Worm (Caenorhabditis elegans): ENCODE measurements around the gene ZK1055.7.

The ZK1055.7 gene

DNA sequence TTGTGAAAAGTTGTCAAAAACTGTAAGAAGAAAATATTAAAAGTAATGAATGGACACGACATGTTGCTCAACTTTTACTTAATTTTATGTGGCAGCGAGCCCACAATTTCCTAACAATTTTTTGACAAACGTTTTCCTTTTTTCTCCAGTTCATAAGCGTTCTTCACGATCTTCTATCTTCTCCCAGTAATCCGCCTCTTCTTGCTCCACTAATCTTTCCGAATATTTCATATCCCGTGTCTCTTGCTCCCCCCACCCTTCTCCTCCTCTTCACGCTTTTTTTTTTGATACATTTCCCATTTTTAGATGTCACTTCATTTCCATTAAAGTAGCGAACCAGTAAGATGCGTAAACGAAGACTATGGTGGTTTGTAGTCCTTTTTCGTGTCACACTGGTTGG lies 27.8 kb upstream of the ZK1055.7 start, which contains the start of gene scd-2:
TSS of gene scd-2 (plus strand) at position 301 of the 400 bp plus-strand sequence.
- TF ChIP-seq nhr-28 (tag; optimal IDR thresholded peaks at IDR 0.05) = no peak
- TF ChIP-seq ceh-83 (GFP tag; optimal IDR thresholded peaks at IDR 0.05) = no peak
- TF ChIP-seq ztf-11 (tag; optimal IDR thresholded peaks at IDR 0.05) = no peak
- no peak for TF ChIP-seq snpc-4 (tag; optimal IDR thresholded peaks at IDR 0.05)
- no peak for TF ChIP-seq hlh-1 (tag; optimal IDR thresholded peaks at IDR 0.05)
- TF ChIP-seq cnd-1 (tag; optimal IDR thresholded peaks at IDR 0.05) = no peak
- no peak for TF ChIP-seq lsy-2 (tag; optimal IDR thresholded peaks at IDR 0.05)
- TF ChIP-seq lin-13 (tag; optimal IDR thresholded peaks at IDR 0.05) = no peak
- TF ChIP-seq elt-3 (tag; optimal IDR thresholded peaks at IDR 0.05) = no peak
- no peak for TF ChIP-seq nhr-12 (tag; optimal IDR thresholded peaks at IDR 0.05)
- TF ChIP-seq ceh-43 (GFP tag; optimal IDR thresholded peaks at IDR 0.05) = no peak
- no peak for TF ChIP-seq nhr-237 (tag; optimal IDR thresholded peaks at IDR 0.05)
- no peak for TF ChIP-seq M03D4.4 (tag; optimal IDR thresholded peaks at IDR 0.05)

DNA sequence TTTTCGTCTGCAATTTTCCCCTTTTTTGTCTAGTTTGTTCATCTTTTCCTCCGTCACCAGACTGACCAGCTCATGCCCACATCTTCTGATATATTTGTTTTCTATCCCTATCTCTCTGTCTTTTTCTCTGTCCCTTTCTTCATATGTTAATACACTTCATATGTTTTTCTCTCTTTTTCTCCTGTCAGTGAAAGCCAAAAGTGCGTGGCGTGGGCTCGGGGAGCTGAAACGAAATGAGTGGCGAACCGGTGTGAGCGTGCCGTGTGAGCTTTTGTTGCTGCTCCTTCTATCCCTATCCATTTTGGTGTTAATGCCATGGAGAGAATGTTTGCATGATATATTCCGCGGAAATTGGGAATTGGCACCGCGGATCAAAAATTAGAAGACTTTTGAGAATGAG lies 26.7 kb upstream of the ZK1055.7 start:
- no peak for TF ChIP-seq nhr-2 (tag; optimal IDR thresholded peaks at IDR 0.05)
- TF ChIP-seq elt-1 (tag; optimal IDR thresholded peaks at IDR 0.05; ENCODE audit: borderline replicate concordance, insufficient read depth) = no peak
- no peak for TF ChIP-seq ceh-83 (GFP tag; optimal IDR thresholded peaks at IDR 0.05)
- no peak for TF ChIP-seq unc-120 (tag; optimal IDR thresholded peaks at IDR 0.05; ENCODE audit: poor library complexity, severe bottlenecking)
- no peak for TF ChIP-seq ztf-11 (tag; optimal IDR thresholded peaks at IDR 0.05)
- no peak for TF ChIP-seq bed-3 (GFP tag; optimal IDR thresholded peaks at IDR 0.05)
- no peak for TF ChIP-seq mab-5 (tag; optimal IDR thresholded peaks at IDR 0.05)
- TF ChIP-seq unc-39 (tag; optimal IDR thresholded peaks at IDR 0.05) = no peak
- no peak for TF ChIP-seq zip-8 (tag; optimal IDR thresholded peaks at IDR 0.05)
- no peak for TF ChIP-seq M03D4.4 (tag; optimal IDR thresholded peaks at IDR 0.05)
- no peak for TF ChIP-seq nhr-28 (tag; optimal IDR thresholded peaks at IDR 0.05)

DNA sequence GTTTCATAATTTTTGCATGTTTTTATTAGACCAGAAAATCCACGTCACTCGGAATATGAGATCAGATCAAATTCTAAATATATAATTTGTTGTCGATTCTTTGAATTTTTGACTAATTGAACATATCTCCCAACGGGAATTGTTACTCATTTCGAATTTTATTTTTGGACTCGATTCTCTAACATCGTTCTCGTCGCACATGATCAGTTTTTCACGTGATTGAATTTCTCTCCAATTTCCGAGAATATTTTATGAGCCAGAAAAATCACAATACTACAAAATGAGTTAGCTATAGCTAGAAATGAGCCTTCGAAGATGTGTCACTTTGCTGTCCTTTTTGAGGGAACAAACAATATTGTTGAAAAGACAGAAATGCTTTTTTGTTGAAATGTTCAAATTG lies 25.6 kb upstream of the ZK1055.7 start:
- TF ChIP-seq flh-1 (GFP tag; optimal IDR thresholded peaks at IDR 0.05) = no peak
- no peak for TF ChIP-seq mep-1 (tag; optimal IDR thresholded peaks at IDR 0.05)
- no peak for TF ChIP-seq lin-13 (tag; optimal IDR thresholded peaks at IDR 0.05)
- no peak for TF ChIP-seq sem-2 (GFP tag; optimal IDR thresholded peaks at IDR 0.05)
- TF ChIP-seq blmp-1 (tag; optimal IDR thresholded peaks at IDR 0.05) = no peak
- TF ChIP-seq pha-4 (tag; optimal IDR thresholded peaks at IDR 0.05) = no peak
- no peak for TF ChIP-seq lsy-2 (tag; optimal IDR thresholded peaks at IDR 0.05)
- no peak for TF ChIP-seq mab-5 (tag; optimal IDR thresholded peaks at IDR 0.05)

ce11 chrV:6626244-6626643 lies 21.1 kb upstream of the ZK1055.7 start, which contains the start of gene ppt-1:
Gene ppt-1 (minus strand): TSS chrV:6626344.
- TF ChIP-seq nhr-76 (tag; optimal IDR thresholded peaks at IDR 0.05) (no peak), bed-3 (GFP tag; optimal IDR thresholded peaks at IDR 0.05) (no peak), pha-4 (tag; optimal IDR thresholded peaks at IDR 0.05) (no peak), ztf-11 (tag; optimal IDR thresholded peaks at IDR 0.05) (no peak), ceh-43 (GFP tag; optimal IDR thresholded peaks at IDR 0.05) (no peak), unc-62 (GFP tag; optimal IDR thresholded peaks at IDR 0.05) (no peak), unc-120 (tag; optimal IDR thresholded peaks at IDR 0.05; ENCODE audit: poor library complexity, severe bottlenecking) (no peak), sptf-1 (tag; optimal IDR thresholded peaks at IDR 0.05) (no peak), nhr-28 (tag; optimal IDR thresholded peaks at IDR 0.05) (no peak), lsy-2 (tag; optimal IDR thresholded peaks at IDR 0.05) (no peak), nhr-2 (tag; optimal IDR thresholded peaks at IDR 0.05) (no peak), nhr-12 (tag; optimal IDR thresholded peaks at IDR 0.05) (no peak), nhr-237 (tag; optimal IDR thresholded peaks at IDR 0.05) (no peak), drap-1 (GFP tag; optimal IDR thresholded peaks at IDR 0.05) (no peak)

ce11 chrV:6621894-6622293 lies 16.7 kb upstream of the ZK1055.7 start, which contains the start of gene nhr-37:
Gene nhr-37 (plus strand): TSS chrV:6622194.
- no peak for TF ChIP-seq nhr-237 (tag; optimal IDR thresholded peaks at IDR 0.05)

DNA sequence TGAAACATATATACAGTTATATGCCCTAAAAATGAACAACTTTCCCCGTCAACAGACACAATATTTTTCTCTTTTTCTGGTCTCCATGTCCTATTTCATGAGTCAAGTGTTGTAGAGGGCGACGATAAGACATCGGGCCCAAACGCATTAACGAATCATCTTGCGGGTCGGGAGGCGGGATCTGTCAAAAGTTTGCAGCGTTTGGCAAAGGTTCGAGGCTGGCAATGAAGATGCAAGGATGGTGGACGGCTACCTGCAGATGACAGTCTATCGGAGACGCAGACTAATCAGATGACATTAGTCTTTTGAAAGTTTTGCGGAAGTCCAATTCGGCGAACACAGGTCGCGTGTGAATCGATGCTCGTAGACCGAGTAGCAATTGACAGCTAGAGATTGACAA lies 15.6 kb upstream of the ZK1055.7 start:
- TF ChIP-seq nhr-28 (tag; optimal IDR thresholded peaks at IDR 0.05) (no peak), flh-1 (GFP tag; optimal IDR thresholded peaks at IDR 0.05) (no peak)

All from whole organism, mixed stage, embryonic.